Fruit fly (Drosophila melanogaster) whole organism, embryonic: ENCODE results near the gene CG33723.
A peak's percentile ranks its signal among the peaks of the same experiment; 100 is the strongest.

Source experiments
- C15 ChIP-seq: fragments of 200-800 bp; sonication (Bioruptor generic); IDR thresholded peaks from 3 replicates; pipeline ENCODE4 v1.3.6; 2022; ENCODE audit warnings: missing biosample characterization, missing genetic modification characterization
- CG10979 ChIP-seq: fragments of 200-800 bp; sonication (Bioruptor generic); optimal IDR thresholded peaks from 2 replicates; lab custom pipeline; 2018; ENCODE audit warnings: missing biosample characterization, mild to moderate bottlenecking, missing genetic modification characterization, moderate library complexity
- CG13624 ChIP-seq: fragments of 200-800 bp; sonication (Bioruptor generic); optimal IDR thresholded peaks from 2 replicates; lab custom pipeline; 2016; ENCODE audit warnings: missing biosample characterization, missing genetic modification characterization
- CG13894 ChIP-seq: fragments of 200-800 bp; sonication (Bioruptor generic); optimal IDR thresholded peaks from 3 replicates; lab custom pipeline; 2018; ENCODE audit warnings: missing biosample characterization, mild to moderate bottlenecking, missing genetic modification characterization, moderate library complexity
- CG1529 ChIP-seq: fragments of 200-800 bp; sonication (Bioruptor generic); optimal IDR thresholded peaks from 3 replicates; lab custom pipeline; 2018; ENCODE audit warnings: missing biosample characterization, missing genetic modification characterization
- CG17802 ChIP-seq: fragments of 200-800 bp; sonication (Bioruptor generic); optimal IDR thresholded peaks from 2 replicates; lab custom pipeline; 2018; ENCODE audit warnings: missing biosample characterization, mild to moderate bottlenecking, missing genetic modification characterization, moderate library complexity
- CG18262 ChIP-seq: fragments of 200-800 bp; optimal IDR thresholded peaks from 3 replicates; lab custom pipeline; 2019; ENCODE audit warnings: missing biosample characterization, mild to moderate bottlenecking, missing genetic modification characterization, moderate library complexity
- CG2875 ChIP-seq: fragments of 200-800 bp; sonication (Bioruptor generic); optimal IDR thresholded peaks from 2 replicates; lab custom pipeline; 2017; ENCODE audit warnings: missing biosample characterization, mild to moderate bottlenecking, missing genetic modification characterization, missing genetic modification reagents
- CG30020 ChIP-seq: fragments of 200-800 bp; optimal IDR thresholded peaks from 2 replicates; lab custom pipeline; 2019; ENCODE audit warnings: missing biosample characterization, mild to moderate bottlenecking, missing genetic modification characterization, moderate library complexity
- CG3407 ChIP-seq: fragments of 200-800 bp; sonication (Bioruptor generic); optimal IDR thresholded peaks from 2 replicates; lab custom pipeline; 2018; ENCODE audit warnings: missing biosample characterization, mild to moderate bottlenecking, missing genetic modification characterization
- CG42726 ChIP-seq: fragments of 200-800 bp; sonication (Bioruptor generic); IDR thresholded peaks from 2 replicates; pipeline ENCODE4 v1.3.6; 2022; ENCODE audit warnings: missing biosample characterization, missing genetic modification characterization; ENCODE audit not compliant: partially characterized antibody
- CG4282 ChIP-seq: fragments of 200-800 bp; sonication (Bioruptor generic); optimal IDR thresholded peaks from 2 replicates; lab custom pipeline; 2016; ENCODE audit warnings: missing biosample characterization, missing genetic modification characterization
- CG6689 ChIP-seq: fragments of 200-800 bp; sonication (Bioruptor generic); IDR thresholded peaks from 2 replicates; pipeline ENCODE4 v1.3.6; 2022; ENCODE audit warnings: missing biosample characterization, missing genetic modification characterization
- CG8089 ChIP-seq: fragments of 200-800 bp; sonication (Bioruptor generic); optimal IDR thresholded peaks from 3 replicates; lab custom pipeline; 2016; ENCODE audit warnings: missing biosample characterization, missing genetic modification characterization
- CG9215 ChIP-seq: fragments of 200-800 bp; sonication (Bioruptor generic); IDR thresholded peaks from 2 replicates; pipeline ENCODE4 v1.3.6; 2022; ENCODE audit warnings: missing biosample characterization, missing genetic modification characterization
- CrebB ChIP-seq: fragments of 200-800 bp; sonication (Bioruptor generic); optimal IDR thresholded peaks from 3 replicates; lab custom pipeline; 2018; ENCODE audit warnings: missing biosample characterization, mild to moderate bottlenecking, missing genetic modification characterization
- Deaf1 ChIP-seq: fragments of 200-800 bp; optimal IDR thresholded peaks from 3 replicates; lab custom pipeline; 2019; ENCODE audit warnings: missing biosample characterization, mild to moderate bottlenecking, missing genetic modification characterization, moderate library complexity
- Dll ChIP-seq: fragments of 200-800 bp; sonication (Bioruptor generic); IDR thresholded peaks from 4 replicates; pipeline ENCODE4 v1.3.6; 2022; ENCODE audit warnings: missing biosample characterization, missing genetic modification characterization; ENCODE audit not compliant: partially characterized antibody
- E2f1 ChIP-seq: fragments of 200-800 bp; sonication (Bioruptor generic); IDR thresholded peaks from 2 replicates; pipeline ENCODE4 v1.3.6; 2022; ENCODE audit warnings: missing biosample characterization, missing genetic modification characterization
- HHEX ChIP-seq: fragments of 200-800 bp; sonication (Bioruptor generic); optimal IDR thresholded peaks from 3 replicates; lab custom pipeline; 2017; ENCODE audit warnings: missing biosample characterization, mild to moderate bottlenecking, missing genetic modification characterization, missing genetic modification reagents
- HLH3B ChIP-seq: fragments of 200-800 bp; sonication (Bioruptor generic); IDR thresholded peaks from 2 replicates; pipeline ENCODE4 v1.3.6; 2022; ENCODE audit warnings: missing biosample characterization, missing genetic modification characterization
- HLHmδ ChIP-seq: fragments of 200-800 bp; sonication (Bioruptor generic); optimal IDR thresholded peaks from 2 replicates; lab custom pipeline; 2018; ENCODE audit warnings: missing biosample characterization, mild to moderate bottlenecking, missing genetic modification characterization, moderate library complexity
- Hr51 ChIP-seq, 2 experiments: fragments of 200-800 bp; sonication (Bioruptor generic); optimal IDR thresholded peaks; 2 replicates in 1 of 2; 3 replicates in 1 of 2; lab custom pipeline; 2016 to 2018; ENCODE audit warnings: missing biosample characterization in 2 of 2, missing genetic modification characterization in 2 of 2, mild to moderate bottlenecking in 1 of 2, moderate library complexity in 1 of 2
- Pdp1 ChIP-seq, 2 experiments: fragments of 200-800 bp; sonication (Bioruptor generic); optimal IDR thresholded peaks; 3 replicates each; lab custom pipeline; 2016; ENCODE audit warnings: missing biosample characterization in 2 of 2, missing genetic modification characterization in 2 of 2, mild to moderate bottlenecking in 1 of 2, moderate library complexity in 1 of 2
- Side ChIP-seq: fragments of 200-800 bp; sonication (Bioruptor generic); optimal IDR thresholded peaks from 2 replicates; lab custom pipeline; 2016; ENCODE audit warnings: missing biosample characterization, missing genetic modification characterization
- abd-A ChIP-seq: fragments of 200-800 bp; sonication (Bioruptor generic); optimal IDR thresholded peaks from 3 replicates; lab custom pipeline; 2019; ENCODE audit warnings: missing biosample characterization, mild to moderate bottlenecking, missing genetic modification characterization, moderate library complexity
- bcd ChIP-seq: fragments of 200-800 bp; sonication (Bioruptor generic); optimal IDR thresholded peaks from 2 replicates; lab custom pipeline; 2017; ENCODE audit warnings: missing biosample characterization, mild to moderate bottlenecking, missing genetic modification characterization
- cato ChIP-seq: fragments of 200-800 bp; sonication (Bioruptor generic); optimal IDR thresholded peaks from 2 replicates; lab custom pipeline; 2016; ENCODE audit warnings: missing biosample characterization, missing genetic modification characterization, borderline replicate concordance
- cg ChIP-seq: fragments of 200-800 bp; sonication (Bioruptor generic); optimal IDR thresholded peaks from 3 replicates; lab custom pipeline; 2019; ENCODE audit warnings: missing biosample characterization, mild to moderate bottlenecking, missing genetic modification characterization, moderate library complexity
- disco-r ChIP-seq: fragments of 200-800 bp; sonication (Bioruptor generic); optimal IDR thresholded peaks from 2 replicates; lab custom pipeline; 2016; ENCODE audit warnings: missing biosample characterization, missing genetic modification characterization
- dmrt11E ChIP-seq: fragments of 200-800 bp; sonication (Bioruptor generic); optimal IDR thresholded peaks from 3 replicates; lab custom pipeline; 2018; ENCODE audit warnings: missing biosample characterization, mild to moderate bottlenecking, missing genetic modification characterization, moderate library complexity
- exex ChIP-seq: fragments of 200-800 bp; sonication (Bioruptor generic); optimal IDR thresholded peaks from 4 replicates; lab custom pipeline; 2018; ENCODE audit warnings: missing biosample characterization, mild to moderate bottlenecking, missing genetic modification characterization, moderate library complexity
- eyg ChIP-seq: fragments of 200-800 bp; sonication (Bioruptor generic); optimal IDR thresholded peaks from 3 replicates; lab custom pipeline; 2016; ENCODE audit warnings: missing biosample characterization, missing genetic modification characterization
- fd64A ChIP-seq: fragments of 200-800 bp; sonication (Bioruptor generic); optimal IDR thresholded peaks from 3 replicates; lab custom pipeline; 2018; ENCODE audit warnings: missing biosample characterization, mild to moderate bottlenecking, missing genetic modification characterization
- gfzf ChIP-seq: fragments of 200-800 bp; sonication (Bioruptor generic); optimal IDR thresholded peaks from 2 replicates; lab custom pipeline; 2016; ENCODE audit warnings: missing biosample characterization, mild to moderate bottlenecking, missing genetic modification characterization, moderate library complexity
- gsb ChIP-seq: fragments of 200-800 bp; sonication (Bioruptor generic); IDR thresholded peaks from 2 replicates; pipeline ENCODE4 v1.3.6; 2022; ENCODE audit warnings: missing biosample characterization, missing genetic modification characterization
- ham ChIP-seq: fragments of 200-800 bp; sonication (Bioruptor generic); IDR thresholded peaks from 2 replicates; pipeline ENCODE4 v1.3.6; 2022; ENCODE audit warnings: missing biosample characterization, missing genetic modification characterization
- inv ChIP-seq: fragments of 200-800 bp; sonication (Bioruptor generic); IDR thresholded peaks from 2 replicates; pipeline ENCODE4 v1.3.6; 2022; ENCODE audit warnings: missing biosample characterization, missing genetic modification characterization; ENCODE audit not compliant: partially characterized antibody
- kni ChIP-seq: fragments of 200-800 bp; sonication (Bioruptor generic); optimal IDR thresholded peaks from 3 replicates; lab custom pipeline; 2017; ENCODE audit warnings: mild to moderate bottlenecking, missing biosample characterization, missing genetic modification reagents, missing genetic modification characterization
- lov ChIP-seq, 2 experiments: fragments of 200-800 bp in 1 of 2; fragments of >200 bp in 1 of 2; sonication (Bioruptor generic) in 1 of 2; IDR thresholded peaks in 1 of 2; optimal IDR thresholded peaks in 1 of 2; 2 replicates in 1 of 2; 3 replicates in 1 of 2; pipeline versions ENCODE4 v1.3.6 to Lab custom; 2017 to 2022; ENCODE audit warnings: missing biosample characterization in 1 of 2, missing genetic modification characterization in 1 of 2
- pum ChIP-seq: fragments of 200-800 bp; sonication (Bioruptor generic); optimal IDR thresholded peaks from 2 replicates; lab custom pipeline; 2016; ENCODE audit warnings: missing biosample characterization, missing genetic modification characterization
- sd ChIP-seq: fragments of 200-800 bp; sonication (Bioruptor generic); optimal IDR thresholded peaks from 3 replicates; lab custom pipeline; 2018; ENCODE audit warnings: missing biosample characterization, mild to moderate bottlenecking, missing genetic modification characterization, moderate library complexity
- sna ChIP-seq: fragments of 200-800 bp; sonication (Bioruptor generic); IDR thresholded peaks from 2 replicates; pipeline ENCODE4 v1.3.6; 2022; ENCODE audit warnings: missing biosample characterization, missing genetic modification characterization; ENCODE audit not compliant: partially characterized antibody
- sob ChIP-seq: fragments of 200-800 bp; sonication (Bioruptor generic); IDR thresholded peaks from 2 replicates; pipeline ENCODE4 v1.3.6; 2022; ENCODE audit warnings: missing biosample characterization, missing genetic modification characterization
- sug ChIP-seq: fragments of 200-800 bp; optimal IDR thresholded peaks from 2 replicates; lab custom pipeline; 2019; ENCODE audit warnings: missing biosample characterization, mild to moderate bottlenecking, missing genetic modification characterization, moderate library complexity
- ttk ChIP-seq: fragments of 200-800 bp; sonication (Bioruptor generic); IDR thresholded peaks from 2 replicates; pipeline ENCODE4 v2.1.2; 2022; ENCODE audit warnings: missing biosample characterization, missing genetic modification characterization
- vfl ChIP-seq: fragments of 200-800 bp; sonication (Bioruptor generic); optimal IDR thresholded peaks from 2 replicates; lab custom pipeline; 2016; ENCODE audit warnings: missing biosample characterization, missing genetic modification characterization
- yki ChIP-seq: fragments of >200 bp; optimal IDR thresholded peaks from 3 replicates; lab custom pipeline; 2018

CG33723 gene

DNA sequence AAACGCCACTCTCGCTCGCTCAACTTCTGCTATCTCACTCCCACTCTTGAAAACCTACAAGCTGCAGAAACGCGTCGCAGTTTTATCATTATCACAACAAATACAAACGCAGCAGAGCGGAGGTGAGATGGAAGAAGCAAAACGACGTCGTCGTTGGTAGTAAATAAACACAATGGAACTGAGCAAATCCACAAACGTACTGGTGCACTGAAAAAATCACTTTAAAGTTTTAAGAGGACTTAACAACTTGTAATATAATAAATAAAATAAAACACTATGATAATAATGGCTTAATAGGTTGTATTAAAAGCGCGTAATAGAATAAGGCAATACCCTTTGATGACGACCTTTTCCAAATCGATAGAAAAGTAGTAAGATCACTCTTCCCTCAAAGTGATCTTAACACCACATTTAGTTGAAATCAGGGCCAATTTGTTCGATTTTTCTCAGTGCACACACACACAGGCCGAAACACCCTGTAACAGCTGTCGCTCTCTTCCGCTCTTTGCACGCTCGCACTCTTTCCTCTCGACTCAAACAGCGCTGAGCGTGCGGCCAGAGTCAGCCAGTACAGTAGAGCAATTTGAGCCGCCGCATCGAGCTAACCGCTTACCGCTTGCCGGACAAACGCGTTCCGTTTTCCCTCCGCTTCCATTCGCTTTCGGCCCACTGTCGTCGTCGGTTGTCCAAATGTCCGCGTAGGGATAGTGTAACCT lies 8.9 kb upstream of the CG33723 start (continued):
- TF ChIP-seq gfzf (GFP tag; lab: Kevin White, UChicago) (no peak), dmrt11E (peak; percentile 99), cato (GFP tag; lab: Kevin White, UChicago) (peak; percentile 89), abd-A (tag; lab: Kevin White, UChicago) (peak; percentile 83), Hr51 (GFP tag; optimal IDR thresholded peaks at IDR 0.05; lab: Kevin White, UChicago) (peak; percentile 87 to 97), inv (no peak), E2f1 (GFP tag; lab: Robert Waterston, UW) (peak; percentile 94), lov (optimal IDR thresholded peaks at IDR 0.05; lab: Kevin White, UChicago) (no peak), lov (GFP tag; IDR thresholded peaks at IDR 0.05; lab: Robert Waterston, UW) (peak; percentile 88), CG18262 (tag; lab: Kevin White, UChicago) (peak; percentile 98), vfl (GFP tag; lab: Kevin White, UChicago) (peak; percentile 75), C15 (GFP tag; lab: Robert Waterston, UW) (peak; percentile 90), Side (GFP tag; lab: Kevin White, UChicago) (peak; percentile 85), bcd (GFP tag; lab: Kevin White, UChicago) (peak; percentile 94), CG3407 (GFP tag; lab: Kevin White, UChicago) (peak; percentile 85), pum (GFP tag; lab: Kevin White, UChicago) (peak; percentile 89), kni (GFP tag; lab: Kevin White, UChicago) (peak; percentile 94), sug (peak; percentile 96), eyg (GFP tag; lab: Kevin White, UChicago) (peak; percentile 53), ham (GFP tag; lab: Robert Waterston, UW) (peak; percentile 83), CG4282 (GFP tag; lab: Kevin White, UChicago) (peak; percentile 85), CG2875 (GFP tag; lab: Kevin White, UChicago) (peak; percentile 93), Dll (GFP tag; lab: Robert Waterston, UW) (no peak), fd64A (GFP tag; lab: Kevin White, UChicago) (peak; percentile 83), cg (peak; percentile 88), CG13624 (GFP tag; lab: Kevin White, UChicago) (peak; percentile 39), ttk (GFP tag; lab: Robert Waterston, UW) (peak; percentile 93), CG1529 (GFP tag; lab: Kevin White, UChicago) (peak; percentile 93), Pdp1 (GFP tag; optimal IDR thresholded peaks at IDR 0.05; lab: Kevin White, UChicago) (peak; percentile 70 to 91), HLHmδ (peak; percentile 93), sob (GFP tag; lab: Robert Waterston, UW) (peak; percentile 95), CG17802 (tag; lab: Kevin White, UChicago) (peak; percentile 62), sd (tag; lab: Kevin White, UChicago) (peak; percentile 79), CrebB (tag; lab: Kevin White, UChicago) (peak; percentile 75), CG13894 (peak; percentile 87), CG6689 (GFP tag; lab: Robert Waterston, UW) (peak; percentile 97), sna (GFP tag; lab: Robert Waterston, UW) (no peak), gsb (GFP tag; lab: Robert Waterston, UW) (peak; percentile 87), HHEX (peak; percentile 96), yki (lab: Kevin White, UChicago) (peak; percentile 50), CG10979 (tag; lab: Kevin White, UChicago) (peak; percentile 98), CG30020 (peak; percentile 86), exex (tag; lab: Kevin White, UChicago) (peak; percentile 72), CG42726 (GFP tag; lab: Robert Waterston, UW) (peak; percentile 64; the same call in 1 of the 2 replicates), CG9215 (GFP tag; lab: Robert Waterston, UW) (peak; percentile 96), Deaf1 (tag; lab: Kevin White, UChicago) (peak; percentile 78), disco-r (GFP tag; lab: Kevin White, UChicago) (peak; percentile 51), CG8089 (peak; percentile 65), HLH3B (peak; percentile 93)
